Worm (Caenorhabditis elegans) whole organism, late embryonic: ENCODE measurements around the gene C01G6.3.
A peak's percentile ranks its signal among the peaks of the same experiment; 100 is the strongest.

Source experiments
- C08G9.2 ChIP-seq: sonication (generic microtip); optimal IDR thresholded peaks from 2 replicates; lab custom pipeline; 2016; ENCODE audit warnings: mild to moderate bottlenecking, missing genetic modification characterization, moderate library complexity, missing compliant biosample characterization
- F13H6.1 ChIP-seq: sonication (generic microtip); optimal IDR thresholded peaks from 2 replicates; lab custom pipeline; 2016; ENCODE audit warnings: missing genetic modification characterization, missing compliant biosample characterization
- K09A11.1 ChIP-seq: sonication (generic microtip); optimal IDR thresholded peaks from 2 replicates; lab custom pipeline; 2017; ENCODE audit warnings: antibody characterized with exemption, mild to moderate bottlenecking, missing genetic modification characterization, missing compliant biosample characterization; ENCODE audit not compliant: insufficient read depth
- ahr-1 ChIP-seq: sonication (generic microtip); optimal IDR thresholded peaks from 2 replicates; lab custom pipeline; 2016; ENCODE audit warnings: missing genetic modification characterization, missing compliant biosample characterization
- ama-1 ChIP-seq: fragments of 150-350 bp; optimal IDR thresholded peaks from 2 replicates; lab custom pipeline; 2014
- ceh-14 ChIP-seq: sonication (generic microtip); optimal IDR thresholded peaks from 2 replicates; lab custom pipeline; 2016; ENCODE audit warnings: missing genotype, missing genetic modification characterization, missing compliant biosample characterization
- ceh-18 ChIP-seq: sonication (generic microtip); optimal IDR thresholded peaks from 2 replicates; lab custom pipeline; 2016; ENCODE audit warnings: missing genetic modification characterization, missing compliant biosample characterization
- ceh-19 ChIP-seq: fragments of 200-800 bp; sonication (Bioruptor generic); optimal IDR thresholded peaks from 2 replicates; lab custom pipeline; 2018; ENCODE audit warnings: mild to moderate bottlenecking, missing genetic modification characterization, missing compliant biosample characterization
- ceh-2 ChIP-seq: sonication (generic microtip); optimal IDR thresholded peaks from 2 replicates; lab custom pipeline; 2016; ENCODE audit warnings: missing genotype, missing genetic modification characterization, missing compliant biosample characterization
- ceh-22 ChIP-seq: sonication (generic microtip); optimal IDR thresholded peaks from 2 replicates; lab custom pipeline; 2017; ENCODE audit warnings: missing biosample characterization, missing genetic modification characterization
- ceh-24 ChIP-seq: sonication (generic microtip); optimal IDR thresholded peaks from 2 replicates; lab custom pipeline; 2016; ENCODE audit warnings: mild to moderate bottlenecking, missing genetic modification characterization, missing compliant biosample characterization
- ceh-30 ChIP-seq: fragments of 150-350 bp; optimal IDR thresholded peaks from 2 replicates; lab custom pipeline; 2014; ENCODE audit warnings: missing biosample characterization, missing genetic modification characterization
- ceh-34 ChIP-seq: sonication (generic microtip); optimal IDR thresholded peaks from 2 replicates; lab custom pipeline; 2016; ENCODE audit warnings: mild to moderate bottlenecking, missing genetic modification characterization, missing compliant biosample characterization
- ceh-48 ChIP-seq: sonication (generic microtip); optimal IDR thresholded peaks from 2 replicates; lab custom pipeline; 2016; ENCODE audit warnings: missing genetic modification characterization, inconsistent platforms, missing compliant biosample characterization
- ceh-9 ChIP-seq: sonication (generic microtip); optimal IDR thresholded peaks from 2 replicates; lab custom pipeline; 2016; ENCODE audit warnings: mild to moderate bottlenecking, missing genetic modification characterization, inconsistent platforms, missing compliant biosample characterization
- che-1 ChIP-seq: sonication (generic microtip); optimal IDR thresholded peaks from 2 replicates; lab custom pipeline; 2016; ENCODE audit warnings: mild to moderate bottlenecking, missing genetic modification characterization, missing compliant biosample characterization
- dmd-4 ChIP-seq: sonication (generic microtip); optimal IDR thresholded peaks from 2 replicates; lab custom pipeline; 2016; ENCODE audit warnings: borderline replicate concordance, missing genetic modification characterization, missing compliant biosample characterization
- dve-1 ChIP-seq: sonication (generic microtip); optimal IDR thresholded peaks from 2 replicates; lab custom pipeline; 2017; ENCODE audit warnings: antibody characterized with exemption, mild to moderate bottlenecking, missing genetic modification characterization, missing compliant biosample characterization
- elt-4 ChIP-seq: sonication (generic microtip); optimal IDR thresholded peaks from 2 replicates; lab custom pipeline; 2016; ENCODE audit warnings: missing genetic modification characterization, missing compliant biosample characterization
- eyg-1 ChIP-seq: sonication (generic microtip); optimal IDR thresholded peaks from 2 replicates; lab custom pipeline; 2016; ENCODE audit warnings: missing genotype, missing genetic modification characterization, missing compliant biosample characterization
- fax-1 ChIP-seq: sonication (generic microtip); optimal IDR thresholded peaks from 2 replicates; lab custom pipeline; 2016; ENCODE audit warnings: missing genotype, missing genetic modification characterization, missing compliant biosample characterization
- fkh-10 ChIP-seq: fragments of 150-350 bp; optimal IDR thresholded peaks from 2 replicates; lab custom pipeline; 2014; ENCODE audit warnings: missing biosample characterization, missing genetic modification reagents, missing genetic modification characterization
- fkh-6 ChIP-seq: sonication (generic microtip); optimal IDR thresholded peaks from 2 replicates; lab custom pipeline; 2016; ENCODE audit warnings: missing genetic modification characterization, missing compliant biosample characterization
- gmeb-2 ChIP-seq: sonication (generic microtip); optimal IDR thresholded peaks from 2 replicates; lab custom pipeline; 2016; ENCODE audit warnings: missing genetic modification characterization, inconsistent platforms, missing compliant biosample characterization
- hlh-13 ChIP-seq: fragments of 200-800 bp; sonication (Bioruptor generic); optimal IDR thresholded peaks from 2 replicates; lab custom pipeline; 2018; ENCODE audit warnings: mild to moderate bottlenecking, missing genetic modification characterization, missing compliant biosample characterization
- hlh-15 ChIP-seq: sonication (generic microtip); optimal IDR thresholded peaks from 2 replicates; lab custom pipeline; 2016; ENCODE audit warnings: missing genetic modification characterization, missing compliant biosample characterization
- hlh-30 ChIP-seq: sonication (generic microtip); optimal IDR thresholded peaks from 2 replicates; lab custom pipeline; 2017; ENCODE audit warnings: antibody characterized with exemption, missing genetic modification characterization, missing compliant biosample characterization; ENCODE audit not compliant: insufficient read depth
- hlh-6 ChIP-seq: sonication (generic microtip); optimal IDR thresholded peaks from 2 replicates; lab custom pipeline; 2016; ENCODE audit warnings: missing genotype, missing genetic modification characterization, missing compliant biosample characterization
- hlh-8 ChIP-seq: sonication (generic microtip); optimal IDR thresholded peaks from 2 replicates; lab custom pipeline; 2016; ENCODE audit warnings: missing genotype, missing genetic modification characterization, missing compliant biosample characterization
- lim-6 ChIP-seq: sonication (generic microtip); optimal IDR thresholded peaks from 2 replicates; lab custom pipeline; 2016; ENCODE audit warnings: missing genetic modification characterization, missing compliant biosample characterization
- lin-11 ChIP-seq: fragments of 200-800 bp; sonication (Bioruptor generic); optimal IDR thresholded peaks from 2 replicates; lab custom pipeline; 2018; ENCODE audit warnings: mild to moderate bottlenecking, missing genetic modification characterization, missing compliant biosample characterization
- mec-3 ChIP-seq: sonication (generic microtip); optimal IDR thresholded peaks from 2 replicates; lab custom pipeline; 2016; ENCODE audit warnings: borderline replicate concordance, missing genetic modification characterization, missing compliant biosample characterization
- nfya-1 ChIP-seq: sonication (generic microtip); optimal IDR thresholded peaks from 2 replicates; lab custom pipeline; 2017; ENCODE audit warnings: missing genetic modification characterization, mild to moderate bottlenecking, missing compliant biosample characterization, antibody characterized with exemption, moderate library complexity
- nhr-11 ChIP-seq: fragments of 150-350 bp; optimal IDR thresholded peaks from 2 replicates; lab custom pipeline; 2014; ENCODE audit warnings: missing biosample characterization, missing genetic modification characterization
- nhr-232 ChIP-seq: sonication (generic microtip); optimal IDR thresholded peaks from 2 replicates; lab custom pipeline; 2016; ENCODE audit warnings: missing genetic modification characterization, missing compliant biosample characterization
- npax-4 ChIP-seq: sonication (generic microtip); optimal IDR thresholded peaks from 2 replicates; lab custom pipeline; 2016; ENCODE audit warnings: missing genetic modification characterization, missing compliant biosample characterization
- pag-3 ChIP-seq: sonication (generic microtip); optimal IDR thresholded peaks from 2 replicates; lab custom pipeline; 2016; ENCODE audit warnings: missing compliant biosample characterization, missing genetic modification characterization, borderline replicate concordance
- pat-9 ChIP-seq: fragments of 200-800 bp; sonication (Bioruptor generic); optimal IDR thresholded peaks from 2 replicates; lab custom pipeline; 2018; ENCODE audit warnings: mild to moderate bottlenecking, missing genetic modification characterization, moderate library complexity, missing compliant biosample characterization
- pax-1 ChIP-seq: fragments of 150-350 bp; optimal IDR thresholded peaks from 2 replicates; lab custom pipeline; 2014; ENCODE audit warnings: missing biosample characterization, missing genetic modification characterization
- pha-2 ChIP-seq: sonication (generic microtip); optimal IDR thresholded peaks from 2 replicates; lab custom pipeline; 2017; ENCODE audit warnings: mild to moderate bottlenecking, missing genetic modification characterization, missing compliant biosample characterization
- pha-4 ChIP-seq: fragments of 150-350 bp; optimal IDR thresholded peaks from 2 replicates; lab custom pipeline; 2018; ENCODE audit warnings: missing biosample characterization, missing genetic modification reagents, missing genetic modification characterization
- pqm-1 ChIP-seq: sonication (generic microtip); optimal IDR thresholded peaks from 2 replicates; lab custom pipeline; 2016; ENCODE audit warnings: missing genetic modification characterization, missing compliant biosample characterization
- pros-1 ChIP-seq: fragments of 150-350 bp; optimal IDR thresholded peaks from 2 replicates; lab custom pipeline; 2014; ENCODE audit warnings: missing biosample characterization, missing genetic modification reagents, missing genetic modification characterization
- ref-2 ChIP-seq: sonication (generic microtip); optimal IDR thresholded peaks from 2 replicates; lab custom pipeline; 2016; ENCODE audit warnings: missing genetic modification characterization, missing compliant biosample characterization
- sdc-2 ChIP-seq: sonication (generic microtip); optimal IDR thresholded peaks from 2 replicates; lab custom pipeline; 2016; ENCODE audit warnings: missing genotype, missing genetic modification characterization, missing compliant biosample characterization
- sox-4 ChIP-seq: sonication (generic microtip); optimal IDR thresholded peaks from 2 replicates; lab custom pipeline; 2017; ENCODE audit warnings: mild to moderate bottlenecking, missing genetic modification characterization, inconsistent platforms, missing compliant biosample characterization
- tbx-2 ChIP-seq: sonication (generic microtip); optimal IDR thresholded peaks from 2 replicates; lab custom pipeline; 2016; ENCODE audit warnings: missing genetic modification characterization, missing compliant biosample characterization
- tbx-7 ChIP-seq: sonication (generic microtip); optimal IDR thresholded peaks from 2 replicates; lab custom pipeline; 2016; ENCODE audit warnings: missing genotype, missing genetic modification characterization, missing compliant biosample characterization
- ttx-3 ChIP-seq: sonication (generic microtip); optimal IDR thresholded peaks from 2 replicates; lab custom pipeline; 2016; ENCODE audit warnings: missing genetic modification reagents, missing genetic modification characterization, missing compliant biosample characterization
- unc-3 ChIP-seq, 2 experiments: fragments of 200-800 bp in 1 of 2; sonication (Bioruptor generic) in 1 of 2; sonication (generic microtip) in 1 of 2; conservative IDR thresholded peaks in 1 of 2; optimal IDR thresholded peaks in 1 of 2; 2 replicates each; pipeline versions ENCODE4 v1.3.6 to Lab custom; 2016 to 2022; ENCODE audit warnings: missing compliant biosample characterization in 2 of 2, missing genetic modification characterization in 2 of 2, missing genetic modification reagents in 1 of 2
- unc-42 ChIP-seq: sonication (generic microtip); optimal IDR thresholded peaks from 2 replicates; lab custom pipeline; 2016; ENCODE audit warnings: missing genotype, missing genetic modification characterization, missing compliant biosample characterization
- unc-86 ChIP-seq: sonication (generic microtip); optimal IDR thresholded peaks from 2 replicates; lab custom pipeline; 2016; ENCODE audit warnings: missing genetic modification characterization, missing compliant biosample characterization
- ztf-16 ChIP-seq: sonication (generic microtip); optimal IDR thresholded peaks from 2 replicates; lab custom pipeline; 2017; ENCODE audit warnings: missing genetic modification characterization, missing compliant biosample characterization

Gene C01G6.3

DNA sequence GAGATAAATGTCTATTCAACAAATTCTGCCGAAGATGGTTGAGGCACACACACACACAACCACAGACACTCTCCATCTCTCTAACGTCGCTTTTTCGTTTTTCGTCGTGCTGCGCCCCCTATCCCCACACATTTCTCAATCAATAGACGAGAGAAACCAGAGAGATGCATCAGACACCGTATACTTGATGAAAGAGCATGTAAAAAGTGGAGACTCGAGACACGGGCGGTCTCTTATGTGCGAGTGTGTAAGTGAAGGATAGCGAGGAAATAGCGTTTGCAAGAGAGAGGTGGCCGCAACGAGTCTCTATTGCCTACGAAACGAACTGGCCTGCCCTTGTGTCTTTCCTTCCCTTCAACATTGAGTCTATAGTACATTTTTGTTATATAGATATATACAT, 13.1 kb downstream of the C01G6.3 start:
- no peak for TF ChIP-seq hlh-15 (tag; lab: Kevin White, UChicago)
- peak; percentile 27 for TF ChIP-seq pros-1
- no peak for TF ChIP-seq elt-4 (tag; lab: Kevin White, UChicago)
- no peak for TF ChIP-seq fkh-6
- no peak for TF ChIP-seq unc-3 (GFP tag; conservative IDR thresholded peaks at IDR 0.05; lab: Robert Waterston, UW)
- peak; percentile 0 for TF ChIP-seq unc-3 (tag; optimal IDR thresholded peaks at IDR 0.05; lab: Kevin White, UChicago)
- peak; percentile 28 for TF ChIP-seq ceh-19 (GFP tag; lab: Kevin White, UChicago)
- peak; percentile 49 for TF ChIP-seq ceh-2 (tag; lab: Kevin White, UChicago)
- TF ChIP-seq dmd-4, result no peak
- TF ChIP-seq pax-1 (tag; lab: Kevin White, UChicago), result peak; percentile 18
- no peak for TF ChIP-seq ama-1 (lab: Kevin White, UChicago)
- TF ChIP-seq pat-9 (tag; lab: Kevin White, UChicago), result no peak
- TF ChIP-seq ceh-24 (tag; lab: Kevin White, UChicago), result no peak
- no peak for TF ChIP-seq ceh-22 (tag; lab: Kevin White, UChicago)
- peak; percentile 84 for TF ChIP-seq tbx-2 (tag; lab: Kevin White, UChicago)
- TF ChIP-seq pag-3 (tag; lab: Kevin White, UChicago), result no peak
- TF ChIP-seq gmeb-2 (tag; lab: Kevin White, UChicago), result no peak
- no peak for TF ChIP-seq hlh-6
- TF ChIP-seq eyg-1 (tag; lab: Kevin White, UChicago), result no peak
- TF ChIP-seq ahr-1, result no peak
- TF ChIP-seq lim-6 (tag; lab: Kevin White, UChicago), result no peak
- TF ChIP-seq unc-42 (tag; lab: Kevin White, UChicago), result peak; percentile 56
- peak; percentile 3 for TF ChIP-seq ceh-14 (tag; lab: Kevin White, UChicago)
- TF ChIP-seq F13H6.1, result peak; percentile 55
- TF ChIP-seq npax-4, result no peak
- no peak for TF ChIP-seq hlh-13 (GFP tag; lab: Kevin White, UChicago)
- TF ChIP-seq nfya-1 (tag; lab: Kevin White, UChicago), result peak; percentile 93
- TF ChIP-seq hlh-8, result no peak
- TF ChIP-seq mec-3 (tag; lab: Kevin White, UChicago), result no peak
- TF ChIP-seq sox-4 (tag; lab: Kevin White, UChicago), result no peak
- TF ChIP-seq pqm-1 (tag; lab: Kevin White, UChicago), result peak; percentile 35
- peak; percentile 11 for TF ChIP-seq fax-1 (tag; lab: Kevin White, UChicago)
- no peak for TF ChIP-seq che-1 (tag; lab: Kevin White, UChicago)
- TF ChIP-seq dve-1 (tag; lab: Kevin White, UChicago), result peak; percentile 82
- peak; percentile 85 for TF ChIP-seq ceh-48 (tag; lab: Kevin White, UChicago)
- TF ChIP-seq sdc-2 (tag; lab: Kevin White, UChicago), result no peak
- no peak for TF ChIP-seq nhr-232 (tag; lab: Kevin White, UChicago)
- TF ChIP-seq tbx-7 (tag; lab: Kevin White, UChicago), result no peak
- peak; percentile 88 for TF ChIP-seq ceh-18 (tag; lab: Kevin White, UChicago)
- no peak for TF ChIP-seq ztf-16
- TF ChIP-seq ceh-30 (tag; lab: Kevin White, UChicago), result peak; percentile 86
- TF ChIP-seq unc-86, result no peak
- no peak for TF ChIP-seq nhr-11 (tag; lab: Kevin White, UChicago)
- TF ChIP-seq fkh-10 (GFP tag; lab: Kevin White, UChicago), result no peak
- no peak for TF ChIP-seq pha-2
- TF ChIP-seq hlh-30 (tag; lab: Kevin White, UChicago), result peak; percentile 83
- no peak for TF ChIP-seq C08G9.2
- no peak for TF ChIP-seq ceh-9
- peak; percentile 10 for TF ChIP-seq ttx-3
- peak; percentile 69 for TF ChIP-seq ceh-34 (tag; lab: Kevin White, UChicago)
- peak; percentile 67 for TF ChIP-seq ref-2 (tag; lab: Kevin White, UChicago)
- no peak for TF ChIP-seq lin-11
- peak; percentile 47 for TF ChIP-seq K09A11.1 (tag; lab: Kevin White, UChicago)
- TF ChIP-seq pha-4 (tag; lab: Kevin White, UChicago), result no peak
